Worm (Caenorhabditis elegans) whole organism, L1 larva: ENCODE measurements around the gene R09E10.1.
A peak's percentile ranks its signal among the peaks of the same experiment; 100 is the strongest.

Experiments used
- C34B4.2 ChIP-seq: sonication (generic microtip); optimal IDR thresholded peaks from 2 replicates; lab custom pipeline; 2017; ENCODE audit warnings: mild to moderate bottlenecking, missing genetic modification characterization, missing compliant biosample characterization
- aly-2 ChIP-seq: fragments of 150-350 bp; optimal IDR thresholded peaks from 2 replicates; lab custom pipeline; 2014; ENCODE audit warnings: missing biosample characterization, missing genetic modification characterization
- ama-1 ChIP-seq: fragments of 150-350 bp; optimal IDR thresholded peaks from 2 replicates; lab custom pipeline; 2014
- blmp-1 ChIP-seq: fragments of 150-350 bp; optimal IDR thresholded peaks from 2 replicates; lab custom pipeline; 2014; ENCODE audit warnings: missing biosample characterization, missing genetic modification characterization
- ceh-90 ChIP-seq: sonication (generic microtip); optimal IDR thresholded peaks from 2 replicates; lab custom pipeline; 2016; ENCODE audit warnings: missing genetic modification characterization, missing compliant biosample characterization
- dpl-1 ChIP-seq, 3 experiments: fragments of 150-350 bp in 2 of 3; sonication (generic microtip) in 1 of 3; optimal IDR thresholded peaks; 2 replicates each; lab custom pipeline; 2014 to 2017; ENCODE audit warnings: missing biosample characterization in 3 of 3, missing genetic modification characterization in 3 of 3, missing genetic modification reagents in 3 of 3
- dsc-1 ChIP-seq: sonication (generic microtip); optimal IDR thresholded peaks from 2 replicates; lab custom pipeline; 2016; ENCODE audit warnings: mild to moderate bottlenecking, missing genetic modification characterization, missing compliant biosample characterization
- efl-1 ChIP-seq, 4 experiments: fragments of 150-350 bp; optimal IDR thresholded peaks in 3 of 4; peaks in 1 of 4; 1 replicate in 1 of 4; 2 replicates in 3 of 4; lab custom pipeline; 2014; ENCODE audit warnings: missing biosample characterization in 2 of 4, missing genetic modification characterization in 2 of 4, missing genetic modification reagents in 2 of 4
- elt-3 ChIP-seq, 6 experiments: fragments of 150-350 bp in 1 of 6; sonication (generic microtip); optimal IDR thresholded peaks; 2 replicates each; lab custom pipeline; 2017 to 2018; ENCODE audit warnings: missing biosample characterization in 6 of 6, missing genetic modification characterization in 6 of 6, inconsistent platforms in 1 of 6
- ets-5 ChIP-seq: fragments of 200-800 bp; sonication (Bioruptor generic); IDR thresholded peaks from 2 replicates; pipeline ENCODE4 v1.3.6; 2022; ENCODE audit warnings: missing genetic modification characterization, missing compliant biosample characterization
- fkh-4 ChIP-seq: sonication (generic microtip); optimal IDR thresholded peaks from 2 replicates; lab custom pipeline; 2016; ENCODE audit warnings: missing compliant biosample characterization, missing genetic modification characterization, borderline replicate concordance
- isw-1 ChIP-seq: fragments of 200-800 bp; sonication (Bioruptor generic); IDR thresholded peaks from 2 replicates; pipeline ENCODE4 v1.3.6; 2022; ENCODE audit warnings: missing genetic modification characterization, missing compliant biosample characterization
- jun-1 ChIP-seq: fragments of 150-350 bp; optimal IDR thresholded peaks from 2 replicates; lab custom pipeline; 2014; ENCODE audit warnings: missing biosample characterization, missing genetic modification reagents, missing genetic modification characterization
- lin-14 ChIP-seq: fragments of 200-800 bp; sonication (Bioruptor generic); optimal IDR thresholded peaks from 2 replicates; lab custom pipeline; 2018; ENCODE audit warnings: mild to moderate bottlenecking, missing genetic modification characterization, moderate library complexity, missing compliant biosample characterization
- lin-15B ChIP-seq: fragments of 150-350 bp; sonication (generic microtip); optimal IDR thresholded peaks from 3 replicates; lab custom pipeline; 2014; ENCODE audit warnings: missing biosample characterization, missing genetic modification characterization
- lin-35 ChIP-seq, 2 experiments: fragments of 150-350 bp; optimal IDR thresholded peaks; 2 replicates each; lab custom pipeline; 2014; ENCODE audit warnings: missing biosample characterization in 2 of 2, missing genetic modification characterization in 2 of 2, missing genetic modification reagents in 2 of 2
- lir-3 ChIP-seq: sonication (generic microtip); optimal IDR thresholded peaks from 2 replicates; lab custom pipeline; 2016; ENCODE audit warnings: mild to moderate bottlenecking, missing genetic modification characterization, moderate library complexity, missing compliant biosample characterization; ENCODE audit not compliant: poor library complexity
- mab-9 ChIP-seq: fragments of 200-800 bp; sonication (Bioruptor generic); IDR thresholded peaks from 2 replicates; pipeline ENCODE4 v1.3.6; 2022; ENCODE audit warnings: missing genetic modification reagents, missing genetic modification characterization, missing compliant biosample characterization
- mdl-1 ChIP-seq, 2 experiments: fragments of 150-350 bp; optimal IDR thresholded peaks; 2 replicates each; lab custom pipeline; 2014 to 2017; ENCODE audit warnings: missing biosample characterization in 2 of 2, missing genetic modification characterization in 2 of 2, inconsistent platforms in 1 of 2
- mef-2 ChIP-seq: fragments of 150-350 bp; optimal IDR thresholded peaks from 2 replicates; lab custom pipeline; 2014; ENCODE audit warnings: missing biosample characterization, missing genetic modification characterization
- nhr-237 ChIP-seq: fragments of 150-350 bp; optimal IDR thresholded peaks from 2 replicates; lab custom pipeline; 2014; ENCODE audit warnings: missing biosample characterization, missing genetic modification characterization
- nhr-47 ChIP-seq: sonication (generic microtip); optimal IDR thresholded peaks from 2 replicates; lab custom pipeline; 2016; ENCODE audit warnings: mild to moderate bottlenecking, missing genetic modification characterization, moderate library complexity, missing compliant biosample characterization
- nhr-71 ChIP-seq: sonication (generic microtip); optimal IDR thresholded peaks from 2 replicates; lab custom pipeline; 2016; ENCODE audit warnings: mild to moderate bottlenecking, missing genetic modification characterization, moderate library complexity, missing compliant biosample characterization
- nhr-77 ChIP-seq: fragments of 150-350 bp; optimal IDR thresholded peaks from 2 replicates; lab custom pipeline; 2014; ENCODE audit warnings: missing biosample characterization, missing genetic modification characterization
- pax-3 ChIP-seq: fragments of 200-800 bp; sonication (Bioruptor generic); optimal IDR thresholded peaks from 2 replicates; lab custom pipeline; 2018; ENCODE audit warnings: mild to moderate bottlenecking, missing genetic modification characterization, moderate library complexity, missing compliant biosample characterization
- skn-1 ChIP-seq: fragments of 150-350 bp; optimal IDR thresholded peaks from 2 replicates; lab custom pipeline; 2014; ENCODE audit warnings: missing biosample characterization, missing genetic modification characterization
- snpc-4 ChIP-seq: fragments of 150-350 bp; optimal IDR thresholded peaks from 2 replicates; lab custom pipeline; 2014; ENCODE audit warnings: missing biosample characterization, missing genetic modification characterization
- sup-37 ChIP-seq: fragments of 200-800 bp; sonication (Bioruptor generic); optimal IDR thresholded peaks from 2 replicates; lab custom pipeline; 2018; ENCODE audit warnings: mild to moderate bottlenecking, missing genetic modification characterization, missing compliant biosample characterization
- tlp-1 ChIP-seq: fragments of 150-350 bp; optimal IDR thresholded peaks from 2 replicates; lab custom pipeline; 2014; ENCODE audit warnings: missing biosample characterization, missing genetic modification characterization
- unc-130 ChIP-seq: fragments of 150-350 bp; optimal IDR thresholded peaks from 2 replicates; lab custom pipeline; 2017; ENCODE audit warnings: missing biosample characterization, missing genetic modification characterization, inconsistent platforms
- xbp-1 ChIP-seq: sonication (generic microtip); optimal IDR thresholded peaks from 2 replicates; lab custom pipeline; 2016; ENCODE audit warnings: missing genetic modification characterization, missing compliant biosample characterization
- zag-1 ChIP-seq: fragments of 150-350 bp; optimal IDR thresholded peaks from 2 replicates; lab custom pipeline; 2014; ENCODE audit warnings: missing biosample characterization, missing genetic modification characterization
- zip-4 ChIP-seq: fragments of 200-800 bp; sonication (Bioruptor generic); optimal IDR thresholded peaks from 2 replicates; lab custom pipeline; 2018; ENCODE audit warnings: mild to moderate bottlenecking, missing genetic modification characterization, moderate library complexity, missing compliant biosample characterization
- ztf-11 ChIP-seq, 2 experiments: sonication (generic microtip); optimal IDR thresholded peaks; 2 replicates each; lab custom pipeline; 2016 to 2017; ENCODE audit warnings: missing genetic modification characterization in 2 of 2, missing biosample characterization in 1 of 2, missing compliant biosample characterization in 1 of 2

R09E10.1 gene

DNA sequence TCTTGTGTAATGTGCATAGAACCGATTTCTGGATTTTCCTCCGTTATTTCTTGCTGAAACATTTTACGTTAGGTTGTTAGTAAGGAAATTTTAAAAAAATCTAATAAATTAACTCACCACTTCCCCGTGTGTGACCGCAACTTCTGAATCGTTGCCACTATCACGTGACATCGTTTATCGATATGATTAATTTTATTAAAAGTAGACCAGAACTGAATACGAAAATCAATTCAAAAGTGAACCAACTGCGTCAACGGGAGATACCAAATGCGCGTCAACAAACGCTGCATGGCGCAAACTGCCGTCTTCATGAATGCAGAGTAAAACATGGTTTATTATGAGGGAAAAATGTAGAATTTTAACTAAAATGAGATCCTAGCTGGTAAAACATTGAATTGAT is 43.5 kb upstream of the R09E10.1 start, which contains the start of gene sir-2.1 (continued):
- no peak for TF ChIP-seq ama-1 (lab: Kevin White, UChicago)
- TF ChIP-seq mab-9 (GFP tag; lab: Robert Waterston, UW) = no peak
- TF ChIP-seq unc-130 (tag; lab: Kevin White, UChicago) = peak; percentile 7
- TF ChIP-seq isw-1 (GFP tag; lab: Robert Waterston, UW) = peak; percentile 30; the same call in 1 of the 2 replicates
- TF ChIP-seq efl-1 (optimal IDR thresholded peaks at IDR 0.05; lab: Kevin White, UChicago) = peak; percentile 59 to 63
- peak; percentile 59 to 96 for TF ChIP-seq efl-1 (GFP tag; optimal IDR thresholded peaks at IDR 0.05 in 1 of 2; lab: Kevin White, UChicago)
- peak; percentile 74 for TF ChIP-seq nhr-47 (tag; lab: Kevin White, UChicago)
- TF ChIP-seq jun-1 (tag; lab: Kevin White, UChicago) = peak; percentile 10
- TF ChIP-seq zip-4 (GFP tag; lab: Kevin White, UChicago) = no peak
- TF ChIP-seq lin-14 (GFP tag; lab: Kevin White, UChicago) = no peak
- TF ChIP-seq C34B4.2 (tag; lab: Kevin White, UChicago) = no peak

DNA sequence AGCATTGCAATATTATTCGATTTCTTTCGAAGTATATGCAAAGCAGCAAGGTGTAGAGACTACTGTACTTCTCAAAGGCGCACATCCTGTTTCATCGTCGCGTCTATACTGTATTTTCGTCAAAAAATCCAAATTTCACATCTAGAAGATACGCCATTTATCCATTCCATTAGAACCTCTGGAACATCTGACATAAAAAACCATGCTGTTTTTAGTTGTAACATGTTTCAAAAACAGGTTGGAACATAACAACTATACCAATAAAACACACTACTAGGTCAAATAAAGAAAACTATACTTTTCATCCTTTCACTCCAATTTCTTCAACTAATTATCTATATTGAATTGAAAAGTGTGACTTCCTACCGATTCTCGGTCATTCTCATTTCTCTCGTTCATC is 37.8 kb upstream of the R09E10.1 start, which contains the start of gene ugt-59:
TSS of gene ugt-59 (plus strand) at position 301 of the 400 bp plus-strand sequence.
- TF ChIP-seq nhr-71 (tag; lab: Kevin White, UChicago) = no peak
- TF ChIP-seq lin-14 (GFP tag; lab: Kevin White, UChicago) = no peak

DNA sequence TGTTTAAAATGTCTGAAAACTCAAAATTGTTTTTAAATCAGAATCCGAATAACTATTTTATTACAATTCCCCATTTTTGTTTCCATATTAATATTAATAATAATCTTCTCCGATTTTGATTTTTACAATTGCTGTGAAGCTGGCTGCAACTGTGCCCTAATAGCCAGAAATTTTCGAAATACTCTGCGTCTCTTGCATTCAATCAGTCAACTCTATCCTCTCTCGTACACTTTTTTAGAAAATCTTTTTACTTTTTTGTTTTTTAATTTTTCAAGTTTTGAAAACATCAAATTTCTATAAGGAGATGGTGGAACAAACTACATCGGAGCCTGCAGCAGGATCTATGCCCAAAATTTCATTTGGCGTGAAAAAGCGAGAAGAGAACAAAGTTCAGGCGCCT is 35.3 kb upstream of the R09E10.1 start, which contains the start of gene gkow-1:
TSS of gene gkow-1 (plus strand) at position 301 of the 400 bp plus-strand sequence.
- TF ChIP-seq dsc-1 (tag; lab: Kevin White, UChicago) (no peak), lin-35 (GFP tag; optimal IDR thresholded peaks at IDR 0.05; lab: Kevin White, UChicago) (no peak), aly-2 (tag; lab: Kevin White, UChicago) (no peak), ztf-11 (tag; optimal IDR thresholded peaks at IDR 0.05; lab: Kevin White, UChicago) (no peak), lir-3 (tag; lab: Kevin White, UChicago) (no peak), dpl-1 (GFP tag; optimal IDR thresholded peaks at IDR 0.05; lab: Kevin White, UChicago) (peak in 1 of 3 experiments; percentile 26), sup-37 (no peak), zag-1 (tag; lab: Kevin White, UChicago) (no peak), elt-3 (tag; optimal IDR thresholded peaks at IDR 0.05; lab: Kevin White, UChicago) (no peak), efl-1 (optimal IDR thresholded peaks at IDR 0.05; lab: Kevin White, UChicago) (peak in 1 of 2 experiments; percentile 13), efl-1 (GFP tag; optimal IDR thresholded peaks at IDR 0.05 in 1 of 2; lab: Kevin White, UChicago) (peak in 1 of 2 experiments; percentile 15), nhr-237 (tag; lab: Kevin White, UChicago) (no peak), blmp-1 (tag; lab: Kevin White, UChicago) (peak; percentile 37), fkh-4 (no peak), ets-5 (GFP tag; lab: Robert Waterston, UW) (no peak), mdl-1 (tag; optimal IDR thresholded peaks at IDR 0.05; lab: Kevin White, UChicago) (no peak), tlp-1 (tag; lab: Kevin White, UChicago) (no peak)

DNA sequence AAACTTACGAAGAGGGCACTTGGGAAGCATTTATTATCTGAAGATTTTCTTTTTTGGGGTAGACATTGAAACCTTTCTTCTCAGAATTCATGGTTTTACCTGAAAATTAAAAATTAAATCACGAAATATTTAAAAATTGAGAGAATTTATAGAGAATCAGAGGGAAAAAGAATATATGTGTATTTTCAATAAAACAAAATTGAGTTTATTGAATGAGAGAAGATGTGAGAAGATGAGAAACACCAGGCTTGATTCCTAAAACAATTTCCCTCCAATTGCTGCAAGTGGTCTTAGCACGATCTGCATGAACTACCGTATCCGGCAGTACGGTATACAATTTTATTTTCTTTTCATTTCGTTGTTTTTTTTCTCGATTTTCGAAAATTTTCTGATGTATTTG is 34.5 kb upstream of the R09E10.1 start, which contains the start of gene R11A8.1:
TSS of gene R11A8.1 (minus strand) at position 101 of the 400 bp plus-strand sequence.
- no peak for TF ChIP-seq mef-2 (tag; lab: Kevin White, UChicago)
- no peak for TF ChIP-seq nhr-77 (tag; lab: Kevin White, UChicago)
- no peak for TF ChIP-seq ceh-90
- TF ChIP-seq xbp-1 (tag; lab: Kevin White, UChicago) = no peak
- no peak for TF ChIP-seq skn-1
- no peak for TF ChIP-seq pax-3 (tag; lab: Kevin White, UChicago)
- TF ChIP-seq lir-3 (tag; lab: Kevin White, UChicago) = no peak
- no peak for TF ChIP-seq snpc-4
- no peak for TF ChIP-seq lin-15B (tag; lab: Kevin White, UChicago)
